Worm (Caenorhabditis elegans) whole organism, L1 larva: Measurements from ENCODE around the gene T07F12.1.

Experiments
- C34B4.2 ChIP-seq: sonication (generic microtip); optimal IDR thresholded peaks from 2 replicates; lab custom pipeline; 2017; ENCODE audit warnings: mild to moderate bottlenecking, missing genetic modification characterization, missing compliant biosample characterization
- F16B12.6 ChIP-seq: fragments of 150-350 bp; optimal IDR thresholded peaks from 2 replicates; lab custom pipeline; 2014; ENCODE audit warnings: missing biosample characterization, missing genetic modification characterization
- alr-1 ChIP-seq: fragments of 200-800 bp; sonication (Bioruptor generic); optimal IDR thresholded peaks from 2 replicates; lab custom pipeline; 2018; ENCODE audit warnings: borderline replicate concordance, mild to moderate bottlenecking, missing genetic modification characterization, missing compliant biosample characterization
- aly-2 ChIP-seq: fragments of 150-350 bp; optimal IDR thresholded peaks from 2 replicates; lab custom pipeline; 2014; ENCODE audit warnings: missing biosample characterization, missing genetic modification characterization
- blmp-1 ChIP-seq: fragments of 150-350 bp; optimal IDR thresholded peaks from 2 replicates; lab custom pipeline; 2014; ENCODE audit warnings: missing biosample characterization, missing genetic modification characterization
- ceh-63 ChIP-seq: fragments of 200-800 bp; sonication (Bioruptor generic); optimal IDR thresholded peaks from 2 replicates; lab custom pipeline; 2018; ENCODE audit warnings: mild to moderate bottlenecking, missing genetic modification characterization, missing compliant biosample characterization
- ceh-88 ChIP-seq: fragments of 200-800 bp; sonication (Bioruptor generic); IDR thresholded peaks from 2 replicates; pipeline ENCODE4 v1.3.6; 2022; ENCODE audit warnings: missing genetic modification characterization, missing compliant biosample characterization
- dpl-1 ChIP-seq, 3 experiments: fragments of 150-350 bp in 2 of 3; sonication (generic microtip) in 1 of 3; optimal IDR thresholded peaks; 2 replicates each; lab custom pipeline; 2014 to 2017; ENCODE audit warnings: missing biosample characterization in 3 of 3, missing genetic modification characterization in 3 of 3, missing genetic modification reagents in 3 of 3
- dsc-1 ChIP-seq: sonication (generic microtip); optimal IDR thresholded peaks from 2 replicates; lab custom pipeline; 2016; ENCODE audit warnings: mild to moderate bottlenecking, missing genetic modification characterization, missing compliant biosample characterization
- efl-1 ChIP-seq, 4 experiments: fragments of 150-350 bp; optimal IDR thresholded peaks in 3 of 4; peaks in 1 of 4; 1 replicate in 1 of 4; 2 replicates in 3 of 4; lab custom pipeline; 2014; ENCODE audit warnings: missing biosample characterization in 2 of 4, missing genetic modification characterization in 2 of 4, missing genetic modification reagents in 2 of 4
- efl-3 ChIP-seq: fragments of 200-800 bp; sonication (Bioruptor generic); optimal IDR thresholded peaks from 2 replicates; lab custom pipeline; 2018; ENCODE audit warnings: mild to moderate bottlenecking, missing genetic modification characterization, missing compliant biosample characterization
- egl-13 ChIP-seq: sonication (generic microtip); optimal IDR thresholded peaks from 2 replicates; lab custom pipeline; 2016; ENCODE audit warnings: missing genotype, missing genetic modification reagents, missing genetic modification characterization, missing compliant biosample characterization
- egl-27 ChIP-seq, 2 experiments: fragments of 150-350 bp in 1 of 2; sonication (generic microtip); optimal IDR thresholded peaks; 3 replicates each; lab custom pipeline; 2017 to 2018; ENCODE audit warnings: missing biosample characterization in 2 of 2, missing genetic modification characterization in 2 of 2, missing genetic modification reagents in 2 of 2
- ets-5 ChIP-seq: fragments of 200-800 bp; sonication (Bioruptor generic); IDR thresholded peaks from 2 replicates; pipeline ENCODE4 v1.3.6; 2022; ENCODE audit warnings: missing genetic modification characterization, missing compliant biosample characterization
- fkh-10 ChIP-seq: sonication (generic microtip); optimal IDR thresholded peaks from 2 replicates; lab custom pipeline; 2017; ENCODE audit warnings: missing biosample characterization, missing genetic modification reagents, missing genetic modification characterization
- fos-1 ChIP-seq: fragments of 150-350 bp; optimal IDR thresholded peaks from 2 replicates; lab custom pipeline; 2014; ENCODE audit warnings: missing biosample characterization, missing genetic modification characterization
- grh-1 ChIP-seq: fragments of 200-800 bp; sonication (Bioruptor generic); IDR thresholded peaks from 2 replicates; pipeline ENCODE4 v1.3.6; 2022; ENCODE audit warnings: missing genetic modification reagents, missing genetic modification characterization, missing compliant biosample characterization
- hlh-17 ChIP-seq: fragments of 200-800 bp; sonication (Bioruptor generic); optimal IDR thresholded peaks from 2 replicates; lab custom pipeline; 2018; ENCODE audit warnings: missing genetic modification characterization, mild to moderate bottlenecking, missing compliant biosample characterization, moderate library complexity, borderline replicate concordance
- hlh-4 ChIP-seq: sonication (generic microtip); optimal IDR thresholded peaks from 2 replicates; lab custom pipeline; 2016; ENCODE audit warnings: mild to moderate bottlenecking, missing genetic modification characterization, missing compliant biosample characterization
- irx-1 ChIP-seq: sonication (generic microtip); optimal IDR thresholded peaks from 2 replicates; lab custom pipeline; 2016; ENCODE audit warnings: missing genetic modification characterization, missing compliant biosample characterization
- isw-1 ChIP-seq: fragments of 200-800 bp; sonication (Bioruptor generic); IDR thresholded peaks from 2 replicates; pipeline ENCODE4 v1.3.6; 2022; ENCODE audit warnings: missing genetic modification characterization, missing compliant biosample characterization
- lin-13 ChIP-seq: fragments of 150-350 bp; optimal IDR thresholded peaks from 2 replicates; lab custom pipeline; 2014; ENCODE audit warnings: missing biosample characterization, missing genetic modification reagents, missing genetic modification characterization
- lin-14 ChIP-seq: fragments of 200-800 bp; sonication (Bioruptor generic); optimal IDR thresholded peaks from 2 replicates; lab custom pipeline; 2018; ENCODE audit warnings: mild to moderate bottlenecking, missing genetic modification characterization, moderate library complexity, missing compliant biosample characterization
- lin-15B ChIP-seq: fragments of 150-350 bp; sonication (generic microtip); optimal IDR thresholded peaks from 3 replicates; lab custom pipeline; 2014; ENCODE audit warnings: missing biosample characterization, missing genetic modification characterization
- lin-35 ChIP-seq, 2 experiments: fragments of 150-350 bp; optimal IDR thresholded peaks; 2 replicates each; lab custom pipeline; 2014; ENCODE audit warnings: missing biosample characterization in 2 of 2, missing genetic modification characterization in 2 of 2, missing genetic modification reagents in 2 of 2
- lin-39 ChIP-seq: fragments of 150-350 bp; optimal IDR thresholded peaks from 2 replicates; lab custom pipeline; 2014; ENCODE audit warnings: missing biosample characterization, missing genetic modification reagents, missing genetic modification characterization
- lir-3 ChIP-seq: sonication (generic microtip); optimal IDR thresholded peaks from 2 replicates; lab custom pipeline; 2016; ENCODE audit warnings: mild to moderate bottlenecking, missing genetic modification characterization, moderate library complexity, missing compliant biosample characterization; ENCODE audit not compliant: poor library complexity
- lsy-2 ChIP-seq, 2 experiments: fragments of 150-350 bp; optimal IDR thresholded peaks; 2 replicates each; lab custom pipeline; 2014; ENCODE audit warnings: missing biosample characterization in 2 of 2, missing genetic modification characterization in 2 of 2
- mab-9 ChIP-seq: fragments of 200-800 bp; sonication (Bioruptor generic); IDR thresholded peaks from 2 replicates; pipeline ENCODE4 v1.3.6; 2022; ENCODE audit warnings: missing genetic modification reagents, missing genetic modification characterization, missing compliant biosample characterization
- mdl-1 ChIP-seq, 2 experiments: fragments of 150-350 bp; optimal IDR thresholded peaks; 2 replicates each; lab custom pipeline; 2014 to 2017; ENCODE audit warnings: missing biosample characterization in 2 of 2, missing genetic modification characterization in 2 of 2, inconsistent platforms in 1 of 2
- mep-1 ChIP-seq: fragments of 150-350 bp; optimal IDR thresholded peaks from 2 replicates; lab custom pipeline; 2014; ENCODE audit warnings: missing biosample characterization, missing genetic modification characterization
- nhr-19 ChIP-seq: fragments of 200-800 bp; sonication (Bioruptor generic); conservative IDR thresholded peaks from 2 replicates; pipeline ENCODE4 v1.3.6; 2022; ENCODE audit warnings: missing genetic modification characterization, missing compliant biosample characterization
- nhr-28 ChIP-seq: fragments of 150-350 bp; optimal IDR thresholded peaks from 2 replicates; lab custom pipeline; 2014; ENCODE audit warnings: missing biosample characterization, missing genetic modification characterization
- nhr-47 ChIP-seq: sonication (generic microtip); optimal IDR thresholded peaks from 2 replicates; lab custom pipeline; 2016; ENCODE audit warnings: mild to moderate bottlenecking, missing genetic modification characterization, moderate library complexity, missing compliant biosample characterization
- nhr-71 ChIP-seq: sonication (generic microtip); optimal IDR thresholded peaks from 2 replicates; lab custom pipeline; 2016; ENCODE audit warnings: mild to moderate bottlenecking, missing genetic modification characterization, moderate library complexity, missing compliant biosample characterization
- nhr-76 ChIP-seq: sonication (generic microtip); optimal IDR thresholded peaks from 2 replicates; lab custom pipeline; 2017; ENCODE audit warnings: missing biosample characterization, missing genetic modification characterization
- nhr-77 ChIP-seq: fragments of 150-350 bp; optimal IDR thresholded peaks from 2 replicates; lab custom pipeline; 2014; ENCODE audit warnings: missing biosample characterization, missing genetic modification characterization
- nhr-90 ChIP-seq: sonication (generic microtip); optimal IDR thresholded peaks from 2 replicates; lab custom pipeline; 2016; ENCODE audit warnings: mild to moderate bottlenecking, missing genetic modification characterization, missing compliant biosample characterization; ENCODE audit not compliant: poor library complexity
- pax-3 ChIP-seq: fragments of 200-800 bp; sonication (Bioruptor generic); optimal IDR thresholded peaks from 2 replicates; lab custom pipeline; 2018; ENCODE audit warnings: mild to moderate bottlenecking, missing genetic modification characterization, moderate library complexity, missing compliant biosample characterization
- rnt-1 ChIP-seq: sonication (generic microtip); optimal IDR thresholded peaks from 2 replicates; lab custom pipeline; 2016; ENCODE audit warnings: mild to moderate bottlenecking, missing genetic modification characterization, moderate library complexity, missing compliant biosample characterization
- skn-1 ChIP-seq: fragments of 150-350 bp; optimal IDR thresholded peaks from 2 replicates; lab custom pipeline; 2014; ENCODE audit warnings: missing biosample characterization, missing genetic modification characterization
- snpc-4 ChIP-seq: fragments of 150-350 bp; optimal IDR thresholded peaks from 2 replicates; lab custom pipeline; 2014; ENCODE audit warnings: missing biosample characterization, missing genetic modification characterization
- snu-23 ChIP-seq: sonication (generic microtip); optimal IDR thresholded peaks from 2 replicates; lab custom pipeline; 2016; ENCODE audit warnings: missing genetic modification characterization, missing compliant biosample characterization
- sup-37 ChIP-seq: fragments of 200-800 bp; sonication (Bioruptor generic); optimal IDR thresholded peaks from 2 replicates; lab custom pipeline; 2018; ENCODE audit warnings: mild to moderate bottlenecking, missing genetic modification characterization, missing compliant biosample characterization
- swsn-7 ChIP-seq: sonication (generic microtip); optimal IDR thresholded peaks from 2 replicates; lab custom pipeline; 2016; ENCODE audit warnings: missing genetic modification characterization, missing compliant biosample characterization
- tbx-2 ChIP-seq: sonication (generic microtip); optimal IDR thresholded peaks from 2 replicates; lab custom pipeline; 2016; ENCODE audit warnings: missing genetic modification characterization, missing compliant biosample characterization
- tlp-1 ChIP-seq: fragments of 150-350 bp; optimal IDR thresholded peaks from 2 replicates; lab custom pipeline; 2014; ENCODE audit warnings: missing biosample characterization, missing genetic modification characterization
- unc-130 ChIP-seq: fragments of 150-350 bp; optimal IDR thresholded peaks from 2 replicates; lab custom pipeline; 2017; ENCODE audit warnings: missing biosample characterization, missing genetic modification characterization, inconsistent platforms
- unc-98 ChIP-seq: fragments of 200-800 bp; sonication (Bioruptor generic); IDR thresholded peaks from 2 replicates; pipeline ENCODE4 v1.3.6; 2022; ENCODE audit warnings: missing genetic modification characterization, missing compliant biosample characterization
- vab-15 ChIP-seq: sonication (generic microtip); optimal IDR thresholded peaks from 2 replicates; lab custom pipeline; 2017; ENCODE audit warnings: missing genotype, mild to moderate bottlenecking, missing genetic modification characterization, missing compliant biosample characterization
- xbp-1 ChIP-seq: sonication (generic microtip); optimal IDR thresholded peaks from 2 replicates; lab custom pipeline; 2016; ENCODE audit warnings: missing genetic modification characterization, missing compliant biosample characterization
- zip-4 ChIP-seq: fragments of 200-800 bp; sonication (Bioruptor generic); optimal IDR thresholded peaks from 2 replicates; lab custom pipeline; 2018; ENCODE audit warnings: mild to moderate bottlenecking, missing genetic modification characterization, moderate library complexity, missing compliant biosample characterization

The T07F12.1 gene

ce11 chrX:4893623-4894105, at the start of gene T07F12.1:
T07F12.1 (plus strand) TSS chrX:4894055.
- TF ChIP-seq mdl-1 (tag; optimal IDR thresholded peaks at IDR 0.05; lab: Kevin White, UChicago) (peak in 1 of 2 experiments; percentile 20), dpl-1 (GFP tag; optimal IDR thresholded peaks at IDR 0.05; lab: Kevin White, UChicago) (no peak), nhr-76 (tag; lab: Kevin White, UChicago) (no peak), irx-1 (tag; lab: Kevin White, UChicago) (no peak), skn-1 (tag; lab: Kevin White, UChicago) (no peak), egl-27 (tag; optimal IDR thresholded peaks at IDR 0.05; lab: Kevin White, UChicago) (no peak), nhr-90 (tag; lab: Kevin White, UChicago) (no peak), nhr-47 (tag; lab: Kevin White, UChicago) (peak; percentile 37), lin-13 (GFP tag; lab: Kevin White, UChicago) (no peak), hlh-17 (GFP tag; lab: Kevin White, UChicago) (no peak), sup-37 (GFP tag; lab: Kevin White, UChicago) (no peak), pax-3 (tag; lab: Kevin White, UChicago) (no peak), lsy-2 (tag; optimal IDR thresholded peaks at IDR 0.05; lab: Kevin White, UChicago) (peak in 1 of 2 experiments; percentile 27), efl-3 (GFP tag; lab: Kevin White, UChicago) (no peak), lin-35 (GFP tag; optimal IDR thresholded peaks at IDR 0.05; lab: Kevin White, UChicago) (peak in 1 of 2 experiments; percentile 32), ceh-88 (GFP tag; lab: Robert Waterston, UW) (no peak), fkh-10 (GFP tag; lab: Kevin White, UChicago) (no peak), isw-1 (no peak), rnt-1 (tag; lab: Kevin White, UChicago) (no peak), nhr-77 (no peak), dsc-1 (tag; lab: Kevin White, UChicago) (no peak), swsn-7 (tag; lab: Kevin White, UChicago) (no peak), nhr-71 (tag; lab: Kevin White, UChicago) (peak; percentile 39), grh-1 (GFP tag; lab: Robert Waterston, UW) (peak; percentile 75), unc-98 (GFP tag; lab: Robert Waterston, UW) (no peak), C34B4.2 (tag; lab: Kevin White, UChicago) (no peak), snpc-4 (tag; lab: Kevin White, UChicago) (no peak), aly-2 (tag; lab: Kevin White, UChicago) (no peak), nhr-28 (tag; lab: Kevin White, UChicago) (no peak), lin-39 (tag; lab: Kevin White, UChicago) (no peak), mep-1 (tag; lab: Kevin White, UChicago) (peak; percentile 58), tlp-1 (tag; lab: Kevin White, UChicago) (no peak), alr-1 (tag; lab: Kevin White, UChicago) (no peak), zip-4 (GFP tag; lab: Kevin White, UChicago) (no peak), xbp-1 (tag; lab: Kevin White, UChicago) (peak; percentile 6), mab-9 (GFP tag; lab: Robert Waterston, UW) (no peak), F16B12.6 (tag; lab: Kevin White, UChicago) (peak; percentile 1), ets-5 (GFP tag; lab: Robert Waterston, UW) (no peak), efl-1 (optimal IDR thresholded peaks at IDR 0.05; lab: Kevin White, UChicago) (no peak), efl-1 (GFP tag; optimal IDR thresholded peaks at IDR 0.05 in 1 of 2; lab: Kevin White, UChicago) (no peak), lir-3 (tag; lab: Kevin White, UChicago) (no peak), egl-13 (tag; lab: Kevin White, UChicago) (no peak), lin-15B (tag; lab: Kevin White, UChicago) (no peak), hlh-4 (tag; lab: Kevin White, UChicago) (no peak), ceh-63 (GFP tag; lab: Kevin White, UChicago) (no peak), snu-23 (GFP tag; lab: Kevin White, UChicago) (peak; percentile 54), vab-15 (tag; lab: Kevin White, UChicago) (no peak), fos-1 (tag; lab: Kevin White, UChicago) (no peak), tbx-2 (tag; lab: Kevin White, UChicago) (peak; percentile 21), lin-14 (GFP tag; lab: Kevin White, UChicago) (peak; percentile 80), nhr-19 (GFP tag; lab: Robert Waterston, UW) (no peak), unc-130 (tag; lab: Kevin White, UChicago) (no peak), blmp-1 (tag; lab: Kevin White, UChicago) (peak; percentile 98)
